Fruit fly (Drosophila melanogaster) whole organism, adult: ENCODE data around the gene CG43338.

Experiments used
- CG12768 ChIP-seq: fragments of 200-800 bp; sonication (Bioruptor generic); optimal IDR thresholded peaks from 2 replicates; lab custom pipeline; 2017; ENCODE audit warnings: missing biosample characterization, missing genetic modification characterization, mild to moderate bottlenecking, moderate library complexity, missing genetic modification reagents
- CG14711 ChIP-seq: fragments of 200-800 bp; sonication (Bioruptor generic); optimal IDR thresholded peaks from 2 replicates; lab custom pipeline; 2018; ENCODE audit warnings: missing biosample characterization, mild to moderate bottlenecking, missing genetic modification characterization, moderate library complexity
- CG33017 ChIP-seq: fragments of 200-800 bp; sonication (Bioruptor generic); optimal IDR thresholded peaks from 2 replicates; lab custom pipeline; 2018; ENCODE audit warnings: missing biosample characterization, mild to moderate bottlenecking, missing genetic modification characterization, moderate library complexity
- CG7101 ChIP-seq: fragments of 200-800 bp; sonication (Bioruptor generic); optimal IDR thresholded peaks from 2 replicates; lab custom pipeline; 2018; ENCODE audit warnings: missing biosample characterization, mild to moderate bottlenecking, missing genetic modification characterization, moderate library complexity
- ovo ChIP-seq: fragments of 200-800 bp; sonication (Bioruptor generic); optimal IDR thresholded peaks from 2 replicates; lab custom pipeline; 2016; ENCODE audit warnings: missing biosample characterization, missing genetic modification characterization
- pad ChIP-seq: fragments of 200-800 bp; sonication (Bioruptor generic); optimal IDR thresholded peaks from 3 replicates; lab custom pipeline; 2017; ENCODE audit warnings: missing biosample characterization, missing genetic modification characterization, mild to moderate bottlenecking, moderate library complexity, missing genetic modification reagents
- tj ChIP-seq: fragments of 200-800 bp; sonication (Bioruptor generic); optimal IDR thresholded peaks from 3 replicates; lab custom pipeline; 2017; ENCODE audit warnings: missing biosample characterization, mild to moderate bottlenecking, missing genetic modification characterization, moderate library complexity

dm6 chr2L:18663395-18663794, 7.7 kb downstream of the CG43338 start:
- TF ChIP-seq CG14711 (no peak), tj (GFP tag; lab: Kevin White, UChicago) (no peak), ovo (no peak), CG7101 (no peak), CG12768 (GFP tag; lab: Kevin White, UChicago) (no peak), pad (GFP tag; lab: Kevin White, UChicago) (no peak), CG33017 (tag; lab: Kevin White, UChicago) (no peak)
